Fruit fly (Drosophila melanogaster) whole organism, embryonic: ENCODE measurements around the gene CG33098.

ENCODE experiments used
- Abd-B ChIP-seq: fragments of 200-800 bp; sonication (Bioruptor generic); optimal IDR thresholded peaks from 2 replicates; lab custom pipeline; 2018; ENCODE audit warnings: missing biosample characterization, mild to moderate bottlenecking, missing genetic modification characterization, moderate library complexity
- BtbVII ChIP-seq: fragments of 200-800 bp; sonication (Bioruptor generic); optimal IDR thresholded peaks from 3 replicates; lab custom pipeline; 2017; ENCODE audit warnings: missing biosample characterization, mild to moderate bottlenecking, missing genetic modification characterization
- CG10321 ChIP-seq: fragments of 200-800 bp; sonication (Bioruptor generic); IDR thresholded peaks from 2 replicates; pipeline ENCODE4 v1.3.6; 2022; ENCODE audit warnings: missing biosample characterization, missing genetic modification characterization
- CG11695 ChIP-seq: fragments of 200-800 bp; sonication (Bioruptor generic); IDR thresholded peaks from 3 replicates; pipeline ENCODE4 v1.3.6; 2022; ENCODE audit warnings: missing biosample characterization, missing genetic modification characterization
- CG11723 ChIP-seq: fragments of 200-800 bp; sonication (Bioruptor generic); optimal IDR thresholded peaks from 2 replicates; lab custom pipeline; 2017; ENCODE audit warnings: missing biosample characterization, mild to moderate bottlenecking, missing genetic modification characterization
- CG13123 ChIP-seq: fragments of 200-800 bp; sonication (Bioruptor generic); optimal IDR thresholded peaks from 2 replicates; lab custom pipeline; 2016; ENCODE audit warnings: missing biosample characterization, missing genetic modification characterization
- CG13624 ChIP-seq: fragments of 200-800 bp; sonication (Bioruptor generic); optimal IDR thresholded peaks from 2 replicates; lab custom pipeline; 2016; ENCODE audit warnings: missing biosample characterization, missing genetic modification characterization
- CG14050 ChIP-seq: fragments of 200-800 bp; sonication (Bioruptor generic); IDR thresholded peaks from 3 replicates; pipeline ENCODE4 v1.3.6; 2022; ENCODE audit warnings: missing biosample characterization, missing genetic modification characterization
- CG17802 ChIP-seq: fragments of 200-800 bp; sonication (Bioruptor generic); optimal IDR thresholded peaks from 2 replicates; lab custom pipeline; 2018; ENCODE audit warnings: missing biosample characterization, mild to moderate bottlenecking, missing genetic modification characterization, moderate library complexity
- CG17829 ChIP-seq: fragments of 200-800 bp; optimal IDR thresholded peaks from 2 replicates; lab custom pipeline; 2019; ENCODE audit warnings: missing biosample characterization, mild to moderate bottlenecking, missing genetic modification characterization, moderate library complexity
- CG18599 ChIP-seq: fragments of 200-800 bp; sonication (Bioruptor generic); optimal IDR thresholded peaks from 3 replicates; lab custom pipeline; 2017; ENCODE audit warnings: missing biosample characterization, missing genetic modification characterization, mild to moderate bottlenecking, moderate library complexity, missing genetic modification reagents
- CG2678 ChIP-seq: fragments of 200-800 bp; sonication (Bioruptor generic); optimal IDR thresholded peaks from 3 replicates; lab custom pipeline; 2019; ENCODE audit warnings: missing biosample characterization, mild to moderate bottlenecking, missing genetic modification characterization, moderate library complexity
- CG31388 ChIP-seq: fragments of 200-800 bp; sonication (Bioruptor generic); optimal IDR thresholded peaks from 2 replicates; lab custom pipeline; 2016; ENCODE audit warnings: missing biosample characterization, missing genetic modification characterization
- CG3163 ChIP-seq: fragments of 200-800 bp; sonication (Bioruptor generic); optimal IDR thresholded peaks from 3 replicates; lab custom pipeline; 2016; ENCODE audit warnings: missing biosample characterization, missing genetic modification characterization
- CG3995 ChIP-seq: fragments of 200-800 bp; sonication (Bioruptor generic); optimal IDR thresholded peaks from 3 replicates; lab custom pipeline; 2016; ENCODE audit warnings: missing biosample characterization, missing genetic modification characterization
- CG4854 ChIP-seq: fragments of 200-800 bp; sonication (Bioruptor generic); optimal IDR thresholded peaks from 2 replicates; lab custom pipeline; 2016; ENCODE audit warnings: missing biosample characterization, missing genetic modification characterization, inconsistent platforms
- CG6254 ChIP-seq: fragments of 200-800 bp; sonication (Bioruptor generic); optimal IDR thresholded peaks from 3 replicates; lab custom pipeline; 2017; ENCODE audit warnings: mild to moderate bottlenecking, missing biosample characterization, missing genetic modification reagents, missing genetic modification characterization
- CG6765 ChIP-seq: fragments of 200-800 bp; sonication (Bioruptor generic); optimal IDR thresholded peaks from 3 replicates; lab custom pipeline; 2017; ENCODE audit warnings: missing biosample characterization, mild to moderate bottlenecking, missing genetic modification characterization
- CG8478 ChIP-seq: fragments of >200 bp; optimal IDR thresholded peaks from 2 replicates; lab custom pipeline; 2018
- CG9797 ChIP-seq: fragments of 200-800 bp; sonication (Bioruptor generic); optimal IDR thresholded peaks from 3 replicates; lab custom pipeline; 2018; ENCODE audit warnings: missing biosample characterization, mild to moderate bottlenecking, missing genetic modification characterization
- CkIIα-i1 ChIP-seq: fragments of 200-800 bp; sonication (Bioruptor generic); IDR thresholded peaks from 2 replicates; pipeline ENCODE4 v1.3.6; 2022; ENCODE audit warnings: missing biosample characterization, missing genetic modification characterization
- Dbx ChIP-seq: fragments of 200-800 bp; sonication (Bioruptor generic); IDR thresholded peaks from 3 replicates; pipeline ENCODE4 v1.3.6; 2022; ENCODE audit warnings: missing biosample characterization, missing genetic modification characterization
- E2f2 ChIP-seq: fragments of 200-800 bp; sonication (Bioruptor generic); IDR thresholded peaks from 2 replicates; pipeline ENCODE4 v1.3.6; 2022; ENCODE audit warnings: missing biosample characterization, missing genetic modification characterization
- GATAe ChIP-seq: fragments of 200-800 bp; sonication (Bioruptor generic); conservative IDR thresholded peaks from 2 replicates; pipeline ENCODE4 v1.3.6; 2022; ENCODE audit warnings: missing biosample characterization, missing genetic modification characterization
- HHEX ChIP-seq: fragments of 200-800 bp; sonication (Bioruptor generic); optimal IDR thresholded peaks from 3 replicates; lab custom pipeline; 2017; ENCODE audit warnings: missing biosample characterization, mild to moderate bottlenecking, missing genetic modification characterization, missing genetic modification reagents
- Hr51 ChIP-seq, 2 experiments: fragments of 200-800 bp; sonication (Bioruptor generic); optimal IDR thresholded peaks; 2 replicates in 1 of 2; 3 replicates in 1 of 2; lab custom pipeline; 2016 to 2018; ENCODE audit warnings: missing biosample characterization in 2 of 2, missing genetic modification characterization in 2 of 2, mild to moderate bottlenecking in 1 of 2, moderate library complexity in 1 of 2
- Lim3 ChIP-seq: fragments of 200-800 bp; sonication (Bioruptor generic); IDR thresholded peaks from 2 replicates; pipeline ENCODE4 v1.3.6; 2022; ENCODE audit warnings: missing biosample characterization, missing genetic modification characterization
- MESR4 ChIP-seq: fragments of 200-800 bp; sonication (Bioruptor generic); optimal IDR thresholded peaks from 2 replicates; lab custom pipeline; 2018; ENCODE audit warnings: missing biosample characterization, mild to moderate bottlenecking, missing genetic modification characterization, moderate library complexity
- Myb ChIP-seq: fragments of 200-800 bp; sonication (Bioruptor generic); optimal IDR thresholded peaks from 2 replicates; lab custom pipeline; 2016; ENCODE audit warnings: missing biosample characterization, missing genetic modification characterization
- NFAT ChIP-seq: fragments of 200-800 bp; sonication (Bioruptor generic); IDR thresholded peaks from 2 replicates; pipeline ENCODE4 v1.3.6; 2022; ENCODE audit warnings: missing biosample characterization, missing genetic modification characterization
- PHDP ChIP-seq: fragments of 200-800 bp; sonication (Bioruptor generic); optimal IDR thresholded peaks from 3 replicates; lab custom pipeline; 2018; ENCODE audit warnings: missing biosample characterization, mild to moderate bottlenecking, missing genetic modification characterization, moderate library complexity
- Spps ChIP-seq: fragments of 200-800 bp; sonication (Bioruptor generic); optimal IDR thresholded peaks from 2 replicates; lab custom pipeline; 2018; ENCODE audit warnings: missing biosample characterization, mild to moderate bottlenecking, missing genetic modification characterization
- Ssrp ChIP-seq: fragments of 200-800 bp; sonication (Bioruptor generic); optimal IDR thresholded peaks from 2 replicates; lab custom pipeline; 2018; ENCODE audit warnings: missing biosample characterization, mild to moderate bottlenecking, missing genetic modification characterization, moderate library complexity
- Stat92E ChIP-seq, 3 experiments: fragments of >200 bp in 2 of 3; fragments of 200-800 bp in 1 of 3; sonication (Bioruptor generic) in 1 of 3; optimal IDR thresholded peaks; 2 replicates each; lab custom pipeline; 2017 to 2019; ENCODE audit warnings: missing biosample characterization in 3 of 3, missing genetic modification characterization in 3 of 3, mild to moderate bottlenecking in 1 of 3, moderate library complexity in 1 of 3
- bcd ChIP-seq: fragments of 200-800 bp; sonication (Bioruptor generic); optimal IDR thresholded peaks from 2 replicates; lab custom pipeline; 2017; ENCODE audit warnings: missing biosample characterization, mild to moderate bottlenecking, missing genetic modification characterization
- bowl ChIP-seq: fragments of 200-800 bp; sonication (Bioruptor generic); IDR thresholded peaks from 2 replicates; pipeline ENCODE4 v1.3.6; 2022; ENCODE audit warnings: missing biosample characterization, missing genetic modification characterization
- caup ChIP-seq: fragments of 200-800 bp; sonication (Bioruptor generic); optimal IDR thresholded peaks from 3 replicates; lab custom pipeline; 2017; ENCODE audit warnings: missing biosample characterization, mild to moderate bottlenecking, missing genetic modification characterization, moderate library complexity; ENCODE audit not compliant: severe bottlenecking
- cg ChIP-seq: fragments of 200-800 bp; sonication (Bioruptor generic); optimal IDR thresholded peaks from 3 replicates; lab custom pipeline; 2019; ENCODE audit warnings: missing biosample characterization, mild to moderate bottlenecking, missing genetic modification characterization, moderate library complexity
- en ChIP-seq: fragments of 200-800 bp; sonication (Bioruptor generic); optimal IDR thresholded peaks from 2 replicates; lab custom pipeline; 2016; ENCODE audit warnings: missing biosample characterization, missing genetic modification characterization
- esg ChIP-seq: fragments of 200-800 bp; sonication (Bioruptor generic); conservative IDR thresholded peaks from 2 replicates; pipeline ENCODE4 v1.3.6; 2022; ENCODE audit warnings: missing biosample characterization, missing genetic modification characterization
- fd102C ChIP-seq: fragments of 200-800 bp; sonication (Bioruptor generic); optimal IDR thresholded peaks from 2 replicates; lab custom pipeline; 2018; ENCODE audit warnings: missing biosample characterization, mild to moderate bottlenecking, missing genetic modification characterization, moderate library complexity
- fd3F ChIP-seq: fragments of 200-800 bp; sonication (Bioruptor generic); optimal IDR thresholded peaks from 2 replicates; lab custom pipeline; 2018; ENCODE audit warnings: missing biosample characterization, mild to moderate bottlenecking, missing genetic modification characterization, moderate library complexity
- fru ChIP-seq: fragments of >200 bp; optimal IDR thresholded peaks from 2 replicates; lab custom pipeline; 2017
- klu ChIP-seq: fragments of 200-800 bp; sonication (Bioruptor generic); IDR thresholded peaks from 2 replicates; pipeline ENCODE4 v1.3.6; 2022; ENCODE audit warnings: missing biosample characterization, missing genetic modification characterization
- nom ChIP-seq: fragments of 200-800 bp; sonication (Bioruptor generic); optimal IDR thresholded peaks from 2 replicates; lab custom pipeline; 2017; ENCODE audit warnings: missing biosample characterization, missing genetic modification characterization, mild to moderate bottlenecking, moderate library complexity, missing genetic modification reagents
- otp ChIP-seq: fragments of 200-800 bp; sonication (Bioruptor generic); IDR thresholded peaks from 3 replicates; pipeline ENCODE4, ENCODE4 v1.3.6; 2022; ENCODE audit warnings: missing biosample characterization, missing genetic modification characterization
- pb ChIP-seq: fragments of 200-800 bp; sonication (Bioruptor generic); optimal IDR thresholded peaks from 3 replicates; lab custom pipeline; 2016; ENCODE audit warnings: missing biosample characterization, missing genetic modification characterization
- sim ChIP-seq: fragments of 200-800 bp; sonication (Bioruptor generic); IDR thresholded peaks from 2 replicates; pipeline ENCODE4 v1.3.6; 2022; ENCODE audit warnings: missing biosample characterization, missing genetic modification characterization
- sob ChIP-seq: fragments of 200-800 bp; sonication (Bioruptor generic); IDR thresholded peaks from 2 replicates; pipeline ENCODE4 v1.3.6; 2022; ENCODE audit warnings: missing biosample characterization, missing genetic modification characterization
- tio ChIP-seq: fragments of 200-800 bp; sonication (Bioruptor generic); optimal IDR thresholded peaks from 2 replicates; lab custom pipeline; 2017; ENCODE audit warnings: missing biosample characterization, missing genetic modification characterization, inconsistent platforms
- trem ChIP-seq: fragments of 200-800 bp; optimal IDR thresholded peaks from 3 replicates; lab custom pipeline; 2019; ENCODE audit warnings: missing biosample characterization, mild to moderate bottlenecking, missing genetic modification characterization, moderate library complexity
- trh ChIP-seq: fragments of 200-800 bp; sonication (Bioruptor generic); optimal IDR thresholded peaks from 2 replicates; lab custom pipeline; 2016; ENCODE audit warnings: missing biosample characterization, missing genetic modification characterization

The CG33098 gene

dm6 chr3R:12431030-12431489 is 44.1 kb downstream of the CG33098 start, which contains the start of gene Prosalpha2 (continued):
- TF ChIP-seq fd3F (GFP tag; lab: Kevin White, UChicago) (no peak), klu (GFP tag; lab: Robert Waterston, UW) (no peak), sim (GFP tag; lab: Robert Waterston, UW) (no peak), BtbVII (GFP tag; lab: Kevin White, UChicago) (no peak), Spps (tag; lab: Kevin White, UChicago) (no peak), Ssrp (no peak), caup (no peak), fru (lab: Kevin White, UChicago) (no peak), CG6254 (no peak), CG17829 (tag; lab: Kevin White, UChicago) (peak; percentile 33), CG8478 (lab: Kevin White, UChicago) (no peak), CG13624 (GFP tag; lab: Kevin White, UChicago) (no peak), CG10321 (GFP tag; lab: Robert Waterston, UW) (no peak), Hr51 (GFP tag; optimal IDR thresholded peaks at IDR 0.05; lab: Kevin White, UChicago) (no peak), E2f2 (GFP tag; lab: Robert Waterston, UW) (peak; percentile 68), GATAe (GFP tag; lab: Robert Waterston, UW) (no peak), trh (no peak), en (GFP tag; lab: Kevin White, UChicago) (no peak), sob (GFP tag; lab: Robert Waterston, UW) (no peak), Stat92E (GFP tag; optimal IDR thresholded peaks at IDR 0.05; lab: Kevin White, UChicago) (no peak), bowl (no peak), cg (no peak), nom (GFP tag; lab: Kevin White, UChicago) (peak; percentile 1), CG3163 (GFP tag; lab: Kevin White, UChicago) (no peak), CG2678 (tag; lab: Kevin White, UChicago) (no peak), Lim3 (GFP tag; lab: Robert Waterston, UW) (no peak), CG4854 (no peak), CG9797 (peak; percentile 84), CG17802 (tag; lab: Kevin White, UChicago) (peak; percentile 64), pb (no peak), PHDP (no peak), CG31388 (GFP tag; lab: Kevin White, UChicago) (no peak), otp (GFP tag; lab: Robert Waterston, UW) (no peak), Myb (GFP tag; lab: Kevin White, UChicago) (peak; percentile 20), CG11695 (GFP tag; lab: Robert Waterston, UW) (no peak), tio (no peak), fd102C (GFP tag; lab: Kevin White, UChicago) (no peak), MESR4 (GFP tag; lab: Kevin White, UChicago) (peak; percentile 66), HHEX (GFP tag; lab: Kevin White, UChicago) (no peak), bcd (no peak), CG3995 (GFP tag; lab: Kevin White, UChicago) (no peak), Abd-B (GFP tag; lab: Kevin White, UChicago) (no peak), CG13123 (GFP tag; lab: Kevin White, UChicago) (no peak), CG14050 (GFP tag; lab: Robert Waterston, UW) (no peak), CkIIα-i1 (GFP tag; lab: Robert Waterston, UW) (no peak), esg (GFP tag; lab: Robert Waterston, UW) (no peak), CG18599 (GFP tag; lab: Kevin White, UChicago) (no peak), Dbx (no peak), NFAT (GFP tag; lab: Robert Waterston, UW) (no peak), trem (tag; lab: Kevin White, UChicago) (peak; percentile 80), CG6765 (GFP tag; lab: Kevin White, UChicago) (no peak), CG11723 (GFP tag; lab: Kevin White, UChicago) (no peak)
